Worm (Caenorhabditis elegans) whole organism, young adult: ENCODE data around the gene srw-24.
A peak's percentile ranks its signal among the peaks of the same experiment; 100 is the strongest.

Experiments
- B0035.1 ChIP-seq: sonication (generic microtip); optimal IDR thresholded peaks from 2 replicates; lab custom pipeline; 2016; ENCODE audit warnings: missing genetic modification characterization, mild to moderate bottlenecking, missing compliant biosample characterization, missing genotype, missing genetic modification reagents
- B0336.3 ChIP-seq: fragments of 200-800 bp; sonication (Bioruptor generic); IDR thresholded peaks from 2 replicates; pipeline ENCODE4 v1.3.6; 2022; ENCODE audit warnings: missing genetic modification characterization, missing compliant biosample characterization
- C17E4.6 ChIP-seq: fragments of 200-800 bp; sonication (Bioruptor generic); IDR thresholded peaks from 2 replicates; pipeline ENCODE4 v1.3.6; 2022; ENCODE audit warnings: missing genetic modification reagents, missing genetic modification characterization, missing compliant biosample characterization
- D2030.7 ChIP-seq: fragments of 200-800 bp; sonication (Bioruptor generic); IDR thresholded peaks from 2 replicates; pipeline ENCODE4 v1.3.6; 2022; ENCODE audit warnings: missing genetic modification reagents, missing genetic modification characterization, missing compliant biosample characterization
- F10E7.11 ChIP-seq: sonication (generic microtip); optimal IDR thresholded peaks from 2 replicates; lab custom pipeline; 2017; ENCODE audit warnings: mild to moderate bottlenecking, missing genetic modification characterization, moderate library complexity, missing compliant biosample characterization
- F22D6.2 ChIP-seq: sonication (generic microtip); optimal IDR thresholded peaks from 2 replicates; lab custom pipeline; 2016; ENCODE audit warnings: mild to moderate bottlenecking, missing genetic modification characterization, missing compliant biosample characterization
- F23B12.7 ChIP-seq: sonication (generic microtip); optimal IDR thresholded peaks from 2 replicates; lab custom pipeline; 2017; ENCODE audit warnings: missing genetic modification characterization, mild to moderate bottlenecking, missing compliant biosample characterization, antibody characterized with exemption, moderate library complexity; ENCODE audit not compliant: insufficient read depth
- K11D2.4 ChIP-seq: fragments of 200-800 bp; sonication (Bioruptor generic); IDR thresholded peaks from 2 replicates; pipeline ENCODE4 v1.3.6; 2022; ENCODE audit warnings: missing genetic modification reagents, missing genetic modification characterization, missing compliant biosample characterization
- T07F8.4 ChIP-seq: sonication (generic microtip); optimal IDR thresholded peaks from 2 replicates; lab custom pipeline; 2016; ENCODE audit warnings: mild to moderate bottlenecking, missing genetic modification characterization, moderate library complexity, missing compliant biosample characterization
- T26A5.8 ChIP-seq: sonication (generic microtip); optimal IDR thresholded peaks from 2 replicates; lab custom pipeline; 2016; ENCODE audit warnings: missing genetic modification characterization, missing compliant biosample characterization
- Y95B8A.8 ChIP-seq: fragments of 200-800 bp; sonication (Bioruptor generic); IDR thresholded peaks from 2 replicates; pipeline ENCODE4 v1.3.6; 2022; ENCODE audit warnings: missing genetic modification reagents, missing genetic modification characterization, missing compliant biosample characterization
- ZK185.1 ChIP-seq: sonication (generic microtip); optimal IDR thresholded peaks from 2 replicates; lab custom pipeline; 2016; ENCODE audit warnings: mild to moderate bottlenecking, missing genetic modification characterization, missing compliant biosample characterization; ENCODE audit not compliant: poor library complexity, severe bottlenecking
- akir-1 ChIP-seq: fragments of 200-800 bp; sonication (Bioruptor generic); optimal IDR thresholded peaks from 2 replicates; lab custom pipeline; 2018; ENCODE audit warnings: mild to moderate bottlenecking, missing genetic modification characterization, moderate library complexity, missing compliant biosample characterization
- ama-1 ChIP-seq, 3 experiments: fragments of 150-350 bp in 1 of 3; sonication (generic microtip) in 2 of 3; optimal IDR thresholded peaks; 2 replicates each; lab custom pipeline; 2014 to 2018; ENCODE audit warnings: missing biosample characterization in 2 of 3, missing genetic modification characterization in 2 of 3, missing genetic modification reagents in 2 of 3
- aptf-3 ChIP-seq: fragments of 200-800 bp; sonication (Bioruptor generic); IDR thresholded peaks from 2 replicates; pipeline ENCODE4 v1.3.6; 2022; ENCODE audit warnings: missing genetic modification characterization, missing compliant biosample characterization
- attf-6 ChIP-seq: fragments of 200-800 bp; sonication (Bioruptor generic); IDR thresholded peaks from 2 replicates; pipeline ENCODE4 v1.3.6; 2022; ENCODE audit warnings: missing genetic modification reagents, missing genetic modification characterization, missing compliant biosample characterization
- bed-2 ChIP-seq: fragments of 200-800 bp; sonication (Bioruptor generic); IDR thresholded peaks from 2 replicates; pipeline ENCODE4 v1.3.6; 2022; ENCODE audit warnings: missing genetic modification reagents, missing genetic modification characterization, missing compliant biosample characterization
- ceh-40 ChIP-seq: fragments of 200-800 bp; sonication (Bioruptor generic); IDR thresholded peaks from 2 replicates; pipeline ENCODE4 v1.3.6; 2022; ENCODE audit warnings: missing genetic modification characterization, missing compliant biosample characterization
- die-1 ChIP-seq: sonication (generic microtip); optimal IDR thresholded peaks from 2 replicates; lab custom pipeline; 2016; ENCODE audit warnings: missing genotype, mild to moderate bottlenecking, missing genetic modification characterization, missing compliant biosample characterization
- dox-1 ChIP-seq: fragments of 200-800 bp; sonication (Bioruptor generic); IDR thresholded peaks from 2 replicates; pipeline ENCODE4 v1.3.6; 2022; ENCODE audit warnings: missing genetic modification reagents, missing genetic modification characterization, missing compliant biosample characterization
- dpff-1 ChIP-seq: sonication (generic microtip); optimal IDR thresholded peaks from 2 replicates; lab custom pipeline; 2017; ENCODE audit warnings: mild to moderate bottlenecking, missing genetic modification characterization, missing compliant biosample characterization
- efl-1 ChIP-seq: fragments of 150-350 bp; optimal IDR thresholded peaks from 2 replicates; lab custom pipeline; 2014; ENCODE audit warnings: missing biosample characterization, missing genetic modification reagents, missing genetic modification characterization
- ekl-4 ChIP-seq: fragments of 200-800 bp; sonication (Bioruptor generic); IDR thresholded peaks from 2 replicates; pipeline ENCODE4 v1.3.6; 2022; ENCODE audit warnings: missing genetic modification reagents, missing genetic modification characterization, missing compliant biosample characterization
- ets-4 ChIP-seq: fragments of 200-800 bp; sonication (Bioruptor generic); optimal IDR thresholded peaks from 2 replicates; lab custom pipeline; 2018; ENCODE audit warnings: mild to moderate bottlenecking, missing genetic modification characterization, missing compliant biosample characterization
- fkh-3 ChIP-seq: sonication (generic microtip); optimal IDR thresholded peaks from 2 replicates; lab custom pipeline; 2016; ENCODE audit warnings: mild to moderate bottlenecking, missing genetic modification characterization, missing compliant biosample characterization
- hmg-20 ChIP-seq: fragments of 200-800 bp; sonication (Bioruptor generic); IDR thresholded peaks from 2 replicates; pipeline ENCODE4 v1.3.6; 2022; ENCODE audit warnings: missing genetic modification reagents, missing genetic modification characterization, missing compliant biosample characterization
- hrde-1 ChIP-seq: sonication (generic microtip); optimal IDR thresholded peaks from 2 replicates; lab custom pipeline; 2016; ENCODE audit warnings: missing genetic modification characterization, mild to moderate bottlenecking, missing compliant biosample characterization, moderate library complexity, missing genotype, missing genetic modification reagents, borderline replicate concordance
- lag-1 ChIP-seq: fragments of 200-800 bp; sonication (Bioruptor generic); IDR thresholded peaks from 2 replicates; pipeline ENCODE4 v1.3.6; 2022; ENCODE audit warnings: missing genetic modification reagents, missing genetic modification characterization, missing compliant biosample characterization
- let-526 ChIP-seq: fragments of 200-800 bp; sonication (Bioruptor generic); IDR thresholded peaks from 2 replicates; pipeline ENCODE4 v1.3.6; 2022; ENCODE audit warnings: missing genetic modification reagents, missing genetic modification characterization, missing compliant biosample characterization
- lsy-27 ChIP-seq: sonication (generic microtip); optimal IDR thresholded peaks from 2 replicates; lab custom pipeline; 2017; ENCODE audit warnings: missing genetic modification characterization, mild to moderate bottlenecking, missing compliant biosample characterization, antibody characterized with exemption, missing genotype, borderline replicate concordance; ENCODE audit not compliant: insufficient read depth
- madf-8 ChIP-seq: fragments of 200-800 bp; sonication (Bioruptor generic); conservative IDR thresholded peaks from 2 replicates; pipeline ENCODE4 v1.3.6; 2022; ENCODE audit warnings: missing genetic modification reagents, missing genetic modification characterization, missing compliant biosample characterization
- mel-28 ChIP-seq: sonication (generic microtip); optimal IDR thresholded peaks from 2 replicates; lab custom pipeline; 2016; ENCODE audit warnings: borderline replicate concordance, mild to moderate bottlenecking, missing genetic modification characterization, missing compliant biosample characterization
- mes-4 ChIP-seq: sonication (generic microtip); optimal IDR thresholded peaks from 2 replicates; lab custom pipeline; 2016; ENCODE audit warnings: missing genotype, missing genetic modification characterization, missing compliant biosample characterization
- mxl-1 ChIP-seq: sonication (generic microtip); optimal IDR thresholded peaks from 2 replicates; lab custom pipeline; 2016; ENCODE audit warnings: missing genetic modification characterization, missing compliant biosample characterization
- nfya-2 ChIP-seq: fragments of 200-800 bp; sonication (Bioruptor generic); IDR thresholded peaks from 2 replicates; pipeline ENCODE4 v1.3.6; 2022; ENCODE audit warnings: missing genetic modification reagents, missing genetic modification characterization, missing compliant biosample characterization
- nfyb-1 ChIP-seq: fragments of 200-800 bp; sonication (Bioruptor generic); IDR thresholded peaks from 2 replicates; pipeline ENCODE4 v1.3.6; 2022; ENCODE audit warnings: missing genetic modification reagents, missing genetic modification characterization, missing compliant biosample characterization
- nhr-120 ChIP-seq: fragments of 200-800 bp; sonication (Bioruptor generic); IDR thresholded peaks from 2 replicates; pipeline ENCODE4 v1.3.6; 2022; ENCODE audit warnings: missing genetic modification characterization, missing compliant biosample characterization
- pbrm-1 ChIP-seq: fragments of 200-800 bp; sonication (Bioruptor generic); IDR thresholded peaks from 2 replicates; pipeline ENCODE4 v1.3.6; 2022; ENCODE audit warnings: missing genetic modification reagents, missing genetic modification characterization, missing compliant biosample characterization
- rcor-1 ChIP-seq: fragments of 200-800 bp; sonication (Bioruptor generic); IDR thresholded peaks from 2 replicates; pipeline ENCODE4 v1.3.6; 2022; ENCODE audit warnings: missing genetic modification reagents, missing genetic modification characterization, missing compliant biosample characterization
- rpc-1 ChIP-seq, 2 experiments: fragments of 150-350 bp in 1 of 2; sonication (generic microtip) in 1 of 2; optimal IDR thresholded peaks; 2 replicates each; lab custom pipeline; 2014 to 2018; ENCODE audit warnings: missing biosample characterization in 1 of 2, missing genetic modification characterization in 1 of 2, missing genetic modification reagents in 1 of 2, missing genotype in 1 of 2
- sea-2 ChIP-seq: fragments of 200-800 bp; sonication (Bioruptor generic); IDR thresholded peaks from 2 replicates; pipeline ENCODE4 v1.3.6; 2022; ENCODE audit warnings: missing genetic modification characterization, missing compliant biosample characterization
- snpc-4 ChIP-seq, 5 experiments: fragments of 150-350 bp in 1 of 5; sonication (generic microtip) in 4 of 5; optimal IDR thresholded peaks; 2 replicates each; lab custom pipeline; 2014 to 2018; ENCODE audit warnings: missing genetic modification characterization in 5 of 5, missing biosample characterization in 3 of 5, antibody characterized with exemption in 2 of 5, mild to moderate bottlenecking in 2 of 5, missing compliant biosample characterization in 2 of 5, missing genotype in 2 of 5, moderate library complexity in 2 of 5, missing genetic modification reagents in 1 of 5
- ztf-18 ChIP-seq: sonication (generic microtip); optimal IDR thresholded peaks from 2 replicates; lab custom pipeline; 2016; ENCODE audit warnings: missing genotype, mild to moderate bottlenecking, missing genetic modification characterization, missing compliant biosample characterization
- ztf-22 ChIP-seq: fragments of 200-800 bp; sonication (Bioruptor generic); optimal IDR thresholded peaks from 2 replicates; lab custom pipeline; 2018; ENCODE audit warnings: mild to moderate bottlenecking, missing genetic modification characterization, moderate library complexity, missing compliant biosample characterization
- ztf-25 ChIP-seq: fragments of 200-800 bp; sonication (Bioruptor generic); IDR thresholded peaks from 2 replicates; pipeline ENCODE4 v1.3.6; 2022; ENCODE audit warnings: missing genetic modification reagents, missing genetic modification characterization, missing compliant biosample characterization
- ztf-26 ChIP-seq: sonication (generic microtip); optimal IDR thresholded peaks from 2 replicates; lab custom pipeline; 2017; ENCODE audit warnings: missing genetic modification characterization, missing compliant biosample characterization
- ztf-28 ChIP-seq: fragments of 200-800 bp; sonication (Bioruptor generic); IDR thresholded peaks from 2 replicates; pipeline ENCODE4 v1.3.6; 2022; ENCODE audit warnings: missing genetic modification reagents, missing genetic modification characterization, missing compliant biosample characterization
- ztf-3 ChIP-seq: fragments of 200-800 bp; sonication (Bioruptor generic); optimal IDR thresholded peaks from 2 replicates; lab custom pipeline; 2018; ENCODE audit warnings: mild to moderate bottlenecking, missing genetic modification characterization, missing compliant biosample characterization

Gene srw-24

DNA sequence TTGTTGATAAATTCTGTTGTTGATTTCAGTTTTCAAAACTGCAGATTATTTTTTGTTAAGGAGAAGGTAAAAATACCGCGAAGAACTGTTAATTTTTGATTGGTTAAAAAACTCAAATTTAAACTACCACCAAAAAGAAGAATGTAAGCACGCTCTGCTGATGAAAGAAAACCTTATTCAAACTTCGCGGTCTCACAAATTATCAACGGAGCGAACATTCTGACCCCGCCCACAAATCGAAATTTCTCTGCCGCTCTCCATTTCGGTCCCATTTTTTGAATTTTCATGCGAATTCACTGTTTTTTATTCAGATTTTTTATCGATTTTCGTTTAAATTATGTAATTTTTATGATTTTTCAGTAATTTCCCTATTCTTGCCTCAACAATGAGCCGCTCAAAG lies 34.2 kb upstream of the srw-24 start, which contains the start of gene cyn-3:
cyn-3 (plus strand) TSS at position 361 of the 400 bp plus-strand sequence.
- TF ChIP-seq ztf-25 (GFP tag; lab: Robert Waterston, UW) (no peak), rpc-1 (optimal IDR thresholded peaks at IDR 0.05; lab: Kevin White, UChicago) (no peak), rpc-1 (tag; optimal IDR thresholded peaks at IDR 0.05; lab: Kevin White, UChicago) (no peak), lsy-27 (tag; lab: Kevin White, UChicago) (no peak), D2030.7 (peak; percentile 49; the same call in 1 of the 2 replicates), sea-2 (GFP tag; lab: Robert Waterston, UW) (no peak), hrde-1 (tag; lab: Kevin White, UChicago) (no peak), madf-8 (peak; percentile 54), akir-1 (GFP tag; lab: Kevin White, UChicago) (no peak), dpff-1 (tag; lab: Kevin White, UChicago) (no peak), ekl-4 (GFP tag; lab: Robert Waterston, UW) (peak; percentile 71; the same call in 1 of the 2 replicates), B0035.1 (tag; lab: Kevin White, UChicago) (no peak), lag-1 (GFP tag; lab: Robert Waterston, UW) (no peak), T26A5.8 (tag; lab: Kevin White, UChicago) (no peak), C17E4.6 (GFP tag; lab: Robert Waterston, UW) (no peak), bed-2 (GFP tag; lab: Robert Waterston, UW) (no peak), ztf-18 (tag; lab: Kevin White, UChicago) (peak; percentile 14), let-526 (GFP tag; lab: Robert Waterston, UW) (no peak), F23B12.7 (tag; lab: Kevin White, UChicago) (peak; percentile 90), snpc-4 (GFP tag; optimal IDR thresholded peaks at IDR 0.05; lab: Kevin White, UChicago) (peak; percentile 30), snpc-4 (tag; optimal IDR thresholded peaks at IDR 0.05; lab: Kevin White, UChicago) (peak; percentile 11 to 68 (median 52)), T07F8.4 (no peak), K11D2.4 (GFP tag; lab: Robert Waterston, UW) (no peak; the same call in 1 of the 2 replicates), fkh-3 (no peak), ets-4 (no peak), efl-1 (peak; percentile 90), mes-4 (tag; lab: Kevin White, UChicago) (no peak), F22D6.2 (no peak), dox-1 (peak; percentile 75), pbrm-1 (GFP tag; lab: Robert Waterston, UW) (peak; percentile 41; the same call in 1 of the 2 replicates), Y95B8A.8 (no peak), B0336.3 (0 out of 2 replicates have a peak, but pooled peaks have one; percentile 16), die-1 (tag; lab: Kevin White, UChicago) (no peak), ZK185.1 (tag; lab: Kevin White, UChicago) (peak; percentile 74), ama-1 (optimal IDR thresholded peaks at IDR 0.05; lab: Kevin White, UChicago) (no peak), ama-1 (GFP tag; optimal IDR thresholded peaks at IDR 0.05; lab: Kevin White, UChicago) (no peak), aptf-3 (GFP tag; lab: Robert Waterston, UW) (no peak), attf-6 (GFP tag; lab: Robert Waterston, UW) (peak; percentile 50; the same call in 1 of the 2 replicates), ztf-3 (GFP tag; lab: Kevin White, UChicago) (no peak), nfya-2 (GFP tag; lab: Robert Waterston, UW) (no peak), F10E7.11 (no peak), nfyb-1 (GFP tag; lab: Robert Waterston, UW) (peak; percentile 91), ztf-22 (GFP tag; lab: Kevin White, UChicago) (no peak), ztf-28 (GFP tag; lab: Robert Waterston, UW) (no peak), nhr-120 (GFP tag; lab: Robert Waterston, UW) (no peak), mel-28 (tag; lab: Kevin White, UChicago) (no peak), hmg-20 (GFP tag; lab: Robert Waterston, UW) (no peak), mxl-1 (tag; lab: Kevin White, UChicago) (no peak), ztf-26 (peak; percentile 50), ceh-40 (GFP tag; lab: Robert Waterston, UW) (no peak), rcor-1 (peak; percentile 65; the same call in 1 of the 2 replicates)
